Fruit fly (Drosophila melanogaster) S2 (cell line): ENCODE measurements around the gene Nt5a.

Experiments used
- CG8478 ChIP-seq: fragments of >200 bp; optimal IDR thresholded peaks from 2 replicates; lab custom pipeline; 2018
- CTCF ChIP-seq, 2 experiments: fragments of >200 bp; optimal IDR thresholded peaks; 2 replicates each; lab custom pipeline; 2018

DNA sequence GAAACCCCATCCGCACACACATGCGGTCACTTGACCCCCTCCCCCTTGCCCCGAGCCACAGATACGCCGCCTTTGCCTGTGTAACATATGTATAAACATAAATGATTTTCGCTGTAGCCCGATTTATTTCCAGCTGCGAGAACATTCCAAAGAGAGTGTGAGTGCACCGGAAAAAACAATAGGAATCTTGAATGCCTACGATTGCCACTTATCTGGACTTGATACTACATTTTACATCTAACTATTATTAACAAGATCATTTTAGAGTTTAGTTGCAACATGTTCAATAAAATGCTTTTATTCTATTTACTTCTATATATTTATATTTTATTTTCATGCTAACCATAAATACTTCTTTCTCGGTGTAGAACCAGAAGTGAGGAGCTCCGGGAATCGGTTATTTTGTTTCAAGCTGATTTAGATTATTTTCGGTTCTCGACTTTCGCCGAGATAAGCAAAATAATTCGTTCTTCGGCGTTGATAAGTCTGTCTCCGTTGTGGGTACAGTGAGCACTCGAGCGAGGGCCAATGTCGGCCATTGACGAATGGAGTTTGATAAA, 7.1 kb downstream of the Nt5a start:
- no peak for TF ChIP-seq CG8478 (lab: Kevin White, UChicago)
- TF ChIP-seq CTCF (optimal IDR thresholded peaks at IDR 0.05; lab: Kevin White, UChicago) = no peak
